Worm (Caenorhabditis elegans): ENCODE measurements around the gene srx-43.

The srx-43 gene

ce11 chrV:16007505-16007904, 10.3 kb upstream of the srx-43 start, which contains the start of gene str-231:
Gene str-231, minus strand, starts transcription at chrV:16007605.
- TF ChIP-seq C34F6.9 (tag; optimal IDR thresholded peaks at IDR 0.05) (no peak), sem-4 (tag; optimal IDR thresholded peaks at IDR 0.05) (no peak), alr-1 (tag; optimal IDR thresholded peaks at IDR 0.05) (no peak), peb-1 (tag; optimal IDR thresholded peaks at IDR 0.05) (no peak), mdl-1 (tag; optimal IDR thresholded peaks at IDR 0.05) (no peak), nhr-11 (tag; optimal IDR thresholded peaks at IDR 0.05) (no peak)

- no peak for TF ChIP-seq nhr-12 (tag; optimal IDR thresholded peaks at IDR 0.05)
- no peak for TF ChIP-seq nhr-6 (tag; optimal IDR thresholded peaks at IDR 0.05)
- TF ChIP-seq lsy-2 (tag; optimal IDR thresholded peaks at IDR 0.05) = no peak
- TF ChIP-seq elt-1 (tag; optimal IDR thresholded peaks at IDR 0.05) = no peak
- no peak for TF ChIP-seq nhr-11 (tag; optimal IDR thresholded peaks at IDR 0.05)
- no peak for TF ChIP-seq mdl-1 (tag; optimal IDR thresholded peaks at IDR 0.05)
These were observed 8.2 kb upstream of the srx-43 start, which contains the start of gene str-233 for ce11 chrV:16009564-16009963. Gene str-233, minus strand, starts transcription at chrV:16009664.

- TF ChIP-seq gmeb-1 (tag; optimal IDR thresholded peaks at IDR 0.05) = no peak
- TF ChIP-seq crh-2 (tag; optimal IDR thresholded peaks at IDR 0.05) = no peak
- TF ChIP-seq nhr-11 (tag; optimal IDR thresholded peaks at IDR 0.05) = no peak
- no peak for TF ChIP-seq R02D3.7 (tag; optimal IDR thresholded peaks at IDR 0.05)
- TF ChIP-seq sma-9 (GFP tag; optimal IDR thresholded peaks at IDR 0.05) = no peak
- no peak for TF ChIP-seq sma-9 (tag; optimal IDR thresholded peaks at IDR 0.05)
These were observed 2.1 kb upstream of the srx-43 start, which contains the start of gene str-232 for ce11 chrV:16015652-16016051. Gene str-232, minus strand, starts transcription at chrV:16015752.

ce11 chrV:16016977-16017376, 794 bp upstream of the srx-43 start:
- no peak for TF ChIP-seq nhr-6 (tag; optimal IDR thresholded peaks at IDR 0.05)
- no peak for TF ChIP-seq ztf-1 (GFP tag; conservative IDR thresholded peaks at IDR 0.05)
- TF ChIP-seq blmp-1 (tag; optimal IDR thresholded peaks at IDR 0.05; ENCODE audit: insufficient read depth) = no peak
- no peak for TF ChIP-seq C34F6.9 (tag; optimal IDR thresholded peaks at IDR 0.05)
- TF ChIP-seq nhr-11 (tag; optimal IDR thresholded peaks at IDR 0.05) = no peak
- TF ChIP-seq ZK546.5 (tag; optimal IDR thresholded peaks at IDR 0.05) = no peak
- TF ChIP-seq elt-3 (tag; optimal IDR thresholded peaks at IDR 0.05) = no peak
- TF ChIP-seq lin-39 (tag; optimal IDR thresholded peaks at IDR 0.05) = no peak

ce11 chrV:16020042-16020441, 2.3 kb downstream of the srx-43 start, which contains the start of gene srx-44:
Gene srx-44, plus strand, starts transcription at chrV:16020342.
- TF ChIP-seq elt-1 (tag; optimal IDR thresholded peaks at IDR 0.05) (no peak), egl-27 (tag; optimal IDR thresholded peaks at IDR 0.05) (no peak), C34F6.9 (tag; optimal IDR thresholded peaks at IDR 0.05) (no peak), blmp-1 (tag; optimal IDR thresholded peaks at IDR 0.05; ENCODE audit: insufficient read depth) (no peak), nhr-21 (tag; optimal IDR thresholded peaks at IDR 0.05) (no peak), crh-2 (tag; optimal IDR thresholded peaks at IDR 0.05) (no peak), F13H6.1 (tag; optimal IDR thresholded peaks at IDR 0.05) (no peak), nhr-10 (tag; optimal IDR thresholded peaks at IDR 0.05) (no peak), snpc-4 (tag; optimal IDR thresholded peaks at IDR 0.05) (no peak)

- TF ChIP-seq lsy-2 (tag; optimal IDR thresholded peaks at IDR 0.05) (no peak), elt-1 (tag; optimal IDR thresholded peaks at IDR 0.05) (no peak), Y55F3AM.14 (GFP tag; optimal IDR thresholded peaks at IDR 0.05) (no peak), nhr-25 (tag; optimal IDR thresholded peaks at IDR 0.05) (no peak), C34F6.9 (tag; optimal IDR thresholded peaks at IDR 0.05) (peak; percentile 2), skn-1 (tag; optimal IDR thresholded peaks at IDR 0.05) (no peak), ztf-1 (GFP tag; conservative IDR thresholded peaks at IDR 0.05) (no peak), nhr-77 (tag; optimal IDR thresholded peaks at IDR 0.05) (no peak), nhr-129 (tag; optimal IDR thresholded peaks at IDR 0.05) (peak; percentile 12), ZK546.5 (tag; optimal IDR thresholded peaks at IDR 0.05) (no peak), lin-13 (GFP tag; optimal IDR thresholded peaks at IDR 0.05) (peak; percentile 4), unc-55 (GFP tag; optimal IDR thresholded peaks at IDR 0.05) (peak; percentile 41), nhr-12 (tag; optimal IDR thresholded peaks at IDR 0.05) (no peak), snpc-4 (tag; optimal IDR thresholded peaks at IDR 0.05) (peak; percentile 31), zag-1 (tag; optimal IDR thresholded peaks at IDR 0.05) (no peak), crh-2 (tag; optimal IDR thresholded peaks at IDR 0.05) (peak; percentile 42), blmp-1 (tag; optimal IDR thresholded peaks at IDR 0.05; ENCODE audit: insufficient read depth) (no peak), dmd-4 (tag; optimal IDR thresholded peaks at IDR 0.05) (no peak), sem-4 (tag; optimal IDR thresholded peaks at IDR 0.05) (no peak), nhr-10 (tag; optimal IDR thresholded peaks at IDR 0.05) (no peak), aly-2 (tag; optimal IDR thresholded peaks at IDR 0.05) (no peak), gmeb-1 (tag; optimal IDR thresholded peaks at IDR 0.05) (peak; percentile 87), sma-9 (GFP tag; optimal IDR thresholded peaks at IDR 0.05) (peak; percentile 32), sma-9 (tag; optimal IDR thresholded peaks at IDR 0.05) (no peak), sma-3 (GFP tag; optimal IDR thresholded peaks at IDR 0.05) (peak; percentile 52), R02D3.7 (tag; optimal IDR thresholded peaks at IDR 0.05) (no peak)
These were observed 4.8 kb downstream of the srx-43 start for ce11 chrV:16022600-16022999.

Measured in whole organism, L2 larva.